Worm (Caenorhabditis elegans) whole organism, midembryonic: ENCODE measurements around the gene snf-9.

ENCODE experiments used
- cog-1 ChIP-seq: sonication (generic microtip); optimal IDR thresholded peaks from 2 replicates; lab custom pipeline; 2016; ENCODE audit warnings: missing genetic modification characterization, missing compliant biosample characterization
- ztf-23 ChIP-seq: fragments of 200-800 bp; sonication (Bioruptor generic); IDR thresholded peaks from 2 replicates; pipeline ENCODE4 v1.3.6; 2022; ENCODE audit warnings: missing genetic modification reagents, missing genetic modification characterization, missing compliant biosample characterization
- ztf-29 ChIP-seq: fragments of 200-800 bp; sonication (Bioruptor generic); IDR thresholded peaks from 2 replicates; pipeline ENCODE4 v1.3.6; 2022; ENCODE audit warnings: missing genetic modification reagents, missing genetic modification characterization, missing compliant biosample characterization

- TF ChIP-seq cog-1 (tag; lab: Kevin White, UChicago) (peak; percentile 96), ztf-29 (GFP tag; lab: Robert Waterston, UW) (peak; percentile 44; the same call in 1 of the 2 replicates), ztf-23 (GFP tag; lab: Robert Waterston, UW) (peak; percentile 88; the same call in 1 of the 2 replicates)
Measured at ce11 chrIV:17278363-17278762, 33.6 kb upstream of the snf-9 start.
